Fruit fly (Drosophila melanogaster): Measurements from ENCODE around the gene Ilp5.

- TF ChIP-seq usp (GFP tag; optimal IDR thresholded peaks at IDR 0.05) = no peak
- TF ChIP-seq pan (optimal IDR thresholded peaks at IDR 0.05) = no peak
- TF ChIP-seq CG8478 (optimal IDR thresholded peaks at IDR 0.05) = no peak
- no peak for TF ChIP-seq EcR (GFP tag; optimal IDR thresholded peaks at IDR 0.05)
These were observed 529 bp upstream of the Ilp5 start for dm6 chr3L:9824226-9824625.
